Worm (Caenorhabditis elegans): Measurements from ENCODE around the gene lmp-1.
A peak's percentile ranks its signal among the peaks of the same experiment; 100 is the strongest.

Gene lmp-1

DNA sequence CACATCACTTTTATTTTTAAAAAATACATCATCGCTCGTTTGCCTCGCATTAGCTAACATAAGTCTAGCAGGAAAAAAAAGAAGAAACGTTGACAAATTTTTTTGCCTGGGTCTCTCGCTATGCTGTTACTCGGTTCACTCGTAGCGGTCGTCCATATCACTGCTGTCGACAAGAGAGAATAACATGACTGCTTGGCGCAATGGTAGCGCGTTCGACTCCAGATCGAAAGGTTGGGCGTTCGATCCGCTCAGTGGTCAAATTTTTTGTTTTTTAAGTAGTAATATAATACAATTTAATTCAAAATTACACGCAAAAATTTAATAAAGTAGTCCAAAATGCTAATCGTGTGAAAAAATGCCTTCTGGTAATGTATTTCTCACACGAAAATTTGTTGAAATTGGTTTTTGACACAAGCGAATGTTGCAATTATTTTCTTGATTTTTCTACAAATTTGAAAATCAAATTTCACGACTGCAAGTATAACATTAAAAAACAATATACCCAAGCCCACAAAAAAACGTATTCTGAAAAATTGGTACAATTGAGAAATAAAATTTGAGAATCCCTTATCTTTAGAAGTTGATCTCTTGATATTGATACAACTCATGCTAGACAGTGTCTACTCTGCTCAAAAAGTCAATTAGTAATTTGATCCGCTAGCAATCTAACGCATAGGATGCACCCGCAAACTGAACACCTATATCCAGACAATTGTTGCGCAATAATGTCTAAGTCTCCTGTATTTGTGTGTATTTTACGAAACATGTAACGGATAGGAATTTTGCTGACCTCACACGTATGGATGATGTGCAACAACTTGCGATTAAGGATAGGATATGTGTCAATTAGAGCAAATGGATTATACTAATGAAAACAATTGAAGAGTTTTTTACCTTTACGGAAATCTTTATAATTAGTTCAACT is 6.0 kb downstream of the lmp-1 start (continued):
- TF ChIP-seq pha-4 (GFP tag; IDR thresholded peaks at IDR 0.05) = peak; percentile 89
- no peak for TF ChIP-seq pha-4 (tag; optimal IDR thresholded peaks at IDR 0.05)
- TF ChIP-seq cey-2 (tag; optimal IDR thresholded peaks at IDR 0.05; ENCODE audit: borderline replicate concordance, insufficient read depth) = no peak
- peak; percentile 63 for TF ChIP-seq nhr-111 (GFP tag; optimal IDR thresholded peaks at IDR 0.05)
- TF ChIP-seq nhr-42 (GFP tag; IDR thresholded peaks at IDR 0.05) = 0 out of 2 replicates have a peak, but pooled peaks have one; percentile 16
- no peak for TF ChIP-seq mxl-2 (GFP tag; conservative IDR thresholded peaks at IDR 0.05)
- 0 out of 2 replicates have a peak, but pooled peaks have one; percentile 21 for TF ChIP-seq zip-11 (GFP tag; IDR thresholded peaks at IDR 0.05)
- TF ChIP-seq daf-12 (tag; optimal IDR thresholded peaks at IDR 0.05) = no peak
- TF ChIP-seq hif-1 (tag; optimal IDR thresholded peaks at IDR 0.05) = no peak
- no peak for TF ChIP-seq mxl-3 (GFP tag; optimal IDR thresholded peaks at IDR 0.05)
- peak; percentile 43; the same call in 1 of the 2 replicates for TF ChIP-seq lin-29 (GFP tag; IDR thresholded peaks at IDR 0.05)
- no peak; the same call in 1 of the 2 replicates for TF ChIP-seq T26A8.4 (GFP tag; IDR thresholded peaks at IDR 0.05)
- TF ChIP-seq ceh-44 (GFP tag; IDR thresholded peaks at IDR 0.05) = peak; percentile 69; the same call in 1 of the 2 replicates
- TF ChIP-seq nhr-25 (tag; optimal IDR thresholded peaks at IDR 0.05; ENCODE audit: borderline replicate concordance, insufficient read depth) = no peak
- no peak for TF ChIP-seq fos-1 (tag; optimal IDR thresholded peaks at IDR 0.05)
- TF ChIP-seq nhr-11 (tag; optimal IDR thresholded peaks at IDR 0.05) = no peak
- TF ChIP-seq snpc-4 (tag; optimal IDR thresholded peaks at IDR 0.05) = no peak
- peak; percentile 73 for TF ChIP-seq rbr-2 (tag; optimal IDR thresholded peaks at IDR 0.05)
- 0 out of 2 replicates have a peak, but pooled peaks have one; percentile 77 for TF ChIP-seq Y75B8A.6 (GFP tag; IDR thresholded peaks at IDR 0.05)
- no peak for TF ChIP-seq lin-15B (tag; optimal IDR thresholded peaks at IDR 0.05)
- no peak for TF ChIP-seq jun-1 (tag; optimal IDR thresholded peaks at IDR 0.05)
- TF ChIP-seq sdz-12 (GFP tag; optimal IDR thresholded peaks at IDR 0.05) = peak; percentile 87
- TF ChIP-seq dmd-6 (GFP tag; IDR thresholded peaks at IDR 0.05) = peak; percentile 68
- TF ChIP-seq zag-1 (tag; optimal IDR thresholded peaks at IDR 0.05) = no peak
- peak; percentile 43 for TF ChIP-seq zip-2 (tag; optimal IDR thresholded peaks at IDR 0.05)
- no peak for TF ChIP-seq ces-1 (GFP tag; optimal IDR thresholded peaks at IDR 0.05)
- no peak for TF ChIP-seq dpl-1 (GFP tag; optimal IDR thresholded peaks at IDR 0.05)
- peak; percentile 50 for TF ChIP-seq F49E8.2 (tag; optimal IDR thresholded peaks at IDR 0.05; ENCODE audit: borderline replicate concordance)
- TF ChIP-seq gei-8 (GFP tag; optimal IDR thresholded peaks at IDR 0.05) = peak; percentile 66
- TF ChIP-seq nhr-76 (tag; optimal IDR thresholded peaks at IDR 0.05) = no peak
- no peak for TF ChIP-seq egl-27 (tag; optimal IDR thresholded peaks at IDR 0.05)
- TF ChIP-seq nhr-77 (tag; optimal IDR thresholded peaks at IDR 0.05) = peak; percentile 26
- TF ChIP-seq F37D6.2 (tag; optimal IDR thresholded peaks at IDR 0.05) = peak; percentile 40
- TF ChIP-seq F26F4.8 (GFP tag; conservative IDR thresholded peaks at IDR 0.05) = peak; percentile 90
- peak; percentile 81 for TF ChIP-seq spr-3 (GFP tag; optimal IDR thresholded peaks at IDR 0.05)
- no peak for TF ChIP-seq set-16 (GFP tag; IDR thresholded peaks at IDR 0.05)
- TF ChIP-seq F44E2.7 (GFP tag; IDR thresholded peaks at IDR 0.05) = no peak
- TF ChIP-seq nhr-237 (tag; optimal IDR thresholded peaks at IDR 0.05) = no peak
- TF ChIP-seq aha-1 (tag) = peak; percentile 92
- peak; percentile 91 for TF ChIP-seq Y105C5A.15 (GFP tag; IDR thresholded peaks at IDR 0.05)
- peak; percentile 78 to 86; a peak in 2 of 4 replicates for TF ChIP-seq madf-5 (GFP tag; IDR thresholded peaks at IDR 0.05)
- TF ChIP-seq php-3 (GFP tag; IDR thresholded peaks at IDR 0.05) = no peak
- peak; percentile 50 for TF ChIP-seq hlh-30 (tag; optimal IDR thresholded peaks at IDR 0.05; ENCODE audit: insufficient read depth)
- TF ChIP-seq ZK337.2 (GFP tag; IDR thresholded peaks at IDR 0.05) = 0 out of 2 replicates have a peak, but pooled peaks have one; percentile 40
- no peak for TF ChIP-seq skn-1 (tag; optimal IDR thresholded peaks at IDR 0.05)
- no peak for TF ChIP-seq lin-13 (GFP tag; optimal IDR thresholded peaks at IDR 0.05)
- no peak for TF ChIP-seq daf-8 (GFP tag; IDR thresholded peaks at IDR 0.05)
- no peak for TF ChIP-seq mep-1 (tag; optimal IDR thresholded peaks at IDR 0.05)
- peak; percentile 66 for TF ChIP-seq zfp-3 (GFP tag; conservative IDR thresholded peaks at IDR 0.05)
